Worm (Caenorhabditis elegans) whole organism, young adult: Measurements from ENCODE around the gene acdh-7.

Source experiments
- F49E8.2 ChIP-seq: sonication (generic microtip); optimal IDR thresholded peaks from 3 replicates; lab custom pipeline; 2017; ENCODE audit warnings: missing genetic modification characterization, mild to moderate bottlenecking, missing compliant biosample characterization, antibody characterized with exemption, moderate library complexity; ENCODE audit not compliant: insufficient read depth
- K12H6.12 ChIP-seq: fragments of 200-800 bp; sonication (Bioruptor generic); optimal IDR thresholded peaks from 2 replicates; lab custom pipeline; 2018; ENCODE audit warnings: mild to moderate bottlenecking, missing genetic modification characterization, missing compliant biosample characterization
- Y53G8AR.9 ChIP-seq: fragments of 200-800 bp; sonication (Bioruptor generic); conservative IDR thresholded peaks from 2 replicates; pipeline ENCODE4 v1.3.6; 2022; ENCODE audit warnings: missing genetic modification reagents, missing genetic modification characterization, missing compliant biosample characterization
- chd-7 ChIP-seq: sonication (generic microtip); optimal IDR thresholded peaks from 2 replicates; lab custom pipeline; 2016; ENCODE audit warnings: mild to moderate bottlenecking, missing genetic modification characterization, moderate library complexity, missing compliant biosample characterization
- dpl-1 ChIP-seq: fragments of 150-350 bp; optimal IDR thresholded peaks from 2 replicates; lab custom pipeline; 2014; ENCODE audit warnings: missing biosample characterization, missing genetic modification reagents, missing genetic modification characterization
- gei-17 ChIP-seq: fragments of 200-800 bp; sonication (Bioruptor generic); optimal IDR thresholded peaks from 2 replicates; lab custom pipeline; 2018; ENCODE audit warnings: mild to moderate bottlenecking, missing genetic modification characterization, missing compliant biosample characterization
- pha-4 ChIP-seq: fragments of 150-350 bp; sonication (generic microtip); optimal IDR thresholded peaks from 2 replicates; lab custom pipeline; 2014; ENCODE audit warnings: missing biosample characterization, missing genetic modification reagents, missing genetic modification characterization
- rcor-1 ChIP-seq: fragments of 200-800 bp; sonication (Bioruptor generic); IDR thresholded peaks from 2 replicates; pipeline ENCODE4 v1.3.6; 2022; ENCODE audit warnings: missing genetic modification reagents, missing genetic modification characterization, missing compliant biosample characterization
- rpc-1 ChIP-seq, 2 experiments: fragments of 150-350 bp in 1 of 2; sonication (generic microtip) in 1 of 2; optimal IDR thresholded peaks; 2 replicates each; lab custom pipeline; 2014 to 2018; ENCODE audit warnings: missing biosample characterization in 1 of 2, missing genetic modification characterization in 1 of 2, missing genetic modification reagents in 1 of 2, missing genotype in 1 of 2
- sea-2 ChIP-seq: fragments of 200-800 bp; sonication (Bioruptor generic); IDR thresholded peaks from 2 replicates; pipeline ENCODE4 v1.3.6; 2022; ENCODE audit warnings: missing genetic modification characterization, missing compliant biosample characterization
- unc-62 ChIP-seq: fragments of 150-350 bp; optimal IDR thresholded peaks from 2 replicates; lab custom pipeline; 2014; ENCODE audit warnings: missing biosample characterization, missing genetic modification reagents, missing genetic modification characterization

- TF ChIP-seq K12H6.12 (tag; lab: Kevin White, UChicago) = no peak
- TF ChIP-seq unc-62 (GFP tag; lab: Kevin White, UChicago) = no peak
- no peak for TF ChIP-seq pha-4
- TF ChIP-seq dpl-1 (GFP tag; lab: Kevin White, UChicago) = no peak
- TF ChIP-seq Y53G8AR.9 (GFP tag; lab: Robert Waterston, UW) = no peak
- TF ChIP-seq rcor-1 (GFP tag; lab: Robert Waterston, UW) = no peak
- TF ChIP-seq sea-2 (GFP tag; lab: Robert Waterston, UW) = no peak
- TF ChIP-seq chd-7 (tag; lab: Kevin White, UChicago) = no peak
- no peak for TF ChIP-seq rpc-1 (optimal IDR thresholded peaks at IDR 0.05; lab: Kevin White, UChicago)
- no peak for TF ChIP-seq rpc-1 (tag; optimal IDR thresholded peaks at IDR 0.05; lab: Kevin White, UChicago)
- no peak for TF ChIP-seq gei-17 (GFP tag; lab: Kevin White, UChicago)
- no peak for TF ChIP-seq F49E8.2 (tag; lab: Kevin White, UChicago)
These were observed 13.5 kb downstream of the acdh-7 start for ce11 chrX:17203399-17203798.
